Worm (Caenorhabditis elegans): Measurements from ENCODE around the gene Y39B6A.69.

DNA sequence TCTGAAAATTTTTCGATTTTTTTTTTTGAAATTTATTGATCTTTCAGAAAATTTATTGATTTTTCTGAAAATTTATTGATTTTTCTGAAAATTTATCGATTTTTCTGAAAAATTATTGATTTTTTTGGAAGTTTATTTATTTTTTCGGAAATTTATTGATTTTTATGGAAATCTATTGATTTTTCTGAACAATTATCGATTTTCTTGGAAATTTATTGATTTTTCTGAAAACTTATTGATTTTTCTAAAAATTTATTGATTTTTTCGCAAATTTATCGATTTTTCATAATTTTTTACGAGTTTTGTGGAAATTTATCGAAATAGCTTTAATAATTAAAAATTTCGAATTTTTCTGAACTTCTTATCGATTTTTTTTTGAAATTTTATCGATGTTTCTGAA lies 45.2 kb downstream of the Y39B6A.69 start:
- no peak for TF ChIP-seq sup-37 (GFP tag; optimal IDR thresholded peaks at IDR 0.05)
- TF ChIP-seq nhr-11 (tag; optimal IDR thresholded peaks at IDR 0.05), result no peak
- no peak for TF ChIP-seq snpc-4 (tag; optimal IDR thresholded peaks at IDR 0.05)
- TF ChIP-seq fkh-10 (GFP tag; optimal IDR thresholded peaks at IDR 0.05), result no peak
- TF ChIP-seq unc-130 (tag; optimal IDR thresholded peaks at IDR 0.05), result no peak
- no peak for TF ChIP-seq elt-3 (tag; optimal IDR thresholded peaks at IDR 0.05)
- TF ChIP-seq hlh-4 (tag; optimal IDR thresholded peaks at IDR 0.05), result no peak
- TF ChIP-seq vab-15 (tag; optimal IDR thresholded peaks at IDR 0.05), result no peak
- no peak for TF ChIP-seq lsy-2 (tag; optimal IDR thresholded peaks at IDR 0.05)
- no peak for TF ChIP-seq ztf-4 (tag; optimal IDR thresholded peaks at IDR 0.05)
- no peak for TF ChIP-seq nhr-20 (tag; optimal IDR thresholded peaks at IDR 0.05)
- TF ChIP-seq zag-1 (tag; optimal IDR thresholded peaks at IDR 0.05), result no peak
- no peak for TF ChIP-seq ceh-82 (tag; optimal IDR thresholded peaks at IDR 0.05)
- no peak for TF ChIP-seq unc-62 (GFP tag; optimal IDR thresholded peaks at IDR 0.05)

Data from whole organism, L1 larva.